Fruit fly (Drosophila melanogaster) whole organism, prepupa: ENCODE results near the gene CG9222.

Experiments
- Blimp-1 ChIP-seq: fragments of 200-800 bp; sonication (Bioruptor generic); optimal IDR thresholded peaks from 3 replicates; lab custom pipeline; 2017; ENCODE audit warnings: missing biosample characterization, missing genetic modification characterization, mild to moderate bottlenecking, moderate library complexity, missing genetic modification reagents
- CG10669 ChIP-seq: fragments of 200-800 bp; sonication (Bioruptor generic); optimal IDR thresholded peaks from 3 replicates; lab custom pipeline; 2018; ENCODE audit warnings: missing biosample characterization, mild to moderate bottlenecking, missing genetic modification characterization, moderate library complexity
- CG11294 ChIP-seq: fragments of 200-800 bp; sonication (Bioruptor generic); IDR thresholded peaks from 2 replicates; pipeline ENCODE4 v1.3.6; 2022; ENCODE audit warnings: missing biosample characterization, missing genetic modification characterization
- CG11762 ChIP-seq: fragments of 200-800 bp; sonication (Bioruptor generic); optimal IDR thresholded peaks from 3 replicates; lab custom pipeline; 2016; ENCODE audit warnings: missing biosample characterization, missing genetic modification characterization; ENCODE audit not compliant: insufficient read depth
- CG11902 ChIP-seq: fragments of 200-800 bp; sonication (Bioruptor generic); optimal IDR thresholded peaks from 3 replicates; lab custom pipeline; 2016; ENCODE audit warnings: missing biosample characterization, missing genetic modification characterization
- CG1621 ChIP-seq: fragments of 200-800 bp; sonication (Bioruptor generic); optimal IDR thresholded peaks from 3 replicates; lab custom pipeline; 2018; ENCODE audit warnings: missing biosample characterization, mild to moderate bottlenecking, missing genetic modification characterization
- CG16779 ChIP-seq: fragments of 200-800 bp; sonication (Bioruptor generic); optimal IDR thresholded peaks from 3 replicates; lab custom pipeline; 2017; ENCODE audit warnings: missing biosample characterization, mild to moderate bottlenecking, missing genetic modification characterization
- CG3032 ChIP-seq: fragments of 200-800 bp; optimal IDR thresholded peaks from 2 replicates; lab custom pipeline; 2019; ENCODE audit warnings: missing biosample characterization, mild to moderate bottlenecking, missing genetic modification characterization, moderate library complexity
- CG31627 ChIP-seq: fragments of 200-800 bp; sonication (Bioruptor generic); optimal IDR thresholded peaks from 3 replicates; lab custom pipeline; 2016; ENCODE audit warnings: missing biosample characterization, missing genetic modification characterization
- CG34406 ChIP-seq: fragments of 200-800 bp; sonication (Bioruptor generic); optimal IDR thresholded peaks from 3 replicates; lab custom pipeline; 2016; ENCODE audit warnings: missing biosample characterization, missing genetic modification characterization
- CG3919 ChIP-seq: fragments of 200-800 bp; sonication (Bioruptor generic); optimal IDR thresholded peaks from 3 replicates; lab custom pipeline; 2016; ENCODE audit warnings: missing biosample characterization, missing genetic modification characterization
- CG4318 ChIP-seq: fragments of 200-800 bp; sonication (Bioruptor generic); optimal IDR thresholded peaks from 3 replicates; lab custom pipeline; 2017; ENCODE audit warnings: missing biosample characterization, mild to moderate bottlenecking, missing genetic modification characterization
- CG6792 ChIP-seq: fragments of 200-800 bp; sonication (Bioruptor generic); optimal IDR thresholded peaks from 3 replicates; lab custom pipeline; 2016; ENCODE audit warnings: missing biosample characterization, missing genetic modification characterization
- CG6808 ChIP-seq: fragments of 200-800 bp; sonication (Bioruptor generic); optimal IDR thresholded peaks from 3 replicates; lab custom pipeline; 2017; ENCODE audit warnings: missing biosample characterization, missing genetic modification characterization, mild to moderate bottlenecking, moderate library complexity, missing genetic modification reagents
- CG7368 ChIP-seq: fragments of 200-800 bp; sonication (Bioruptor generic); optimal IDR thresholded peaks from 3 replicates; lab custom pipeline; 2016; ENCODE audit warnings: missing biosample characterization, missing genetic modification characterization
- CG8119 ChIP-seq: fragments of 200-800 bp; sonication (Bioruptor generic); IDR thresholded peaks from 3 replicates; pipeline ENCODE4 v1.3.6; 2022; ENCODE audit warnings: missing biosample characterization, missing genetic modification characterization
- CG8319 ChIP-seq: fragments of 200-800 bp; sonication (Bioruptor generic); optimal IDR thresholded peaks from 3 replicates; lab custom pipeline; 2016; ENCODE audit warnings: missing biosample characterization, missing genetic modification characterization
- CG8632 ChIP-seq: fragments of 200-800 bp; sonication (Bioruptor generic); optimal IDR thresholded peaks from 3 replicates; lab custom pipeline; 2016; ENCODE audit warnings: missing biosample characterization, missing genetic modification characterization
- CG9139 ChIP-seq: fragments of 200-800 bp; sonication (Bioruptor generic); optimal IDR thresholded peaks from 3 replicates; lab custom pipeline; 2017; ENCODE audit warnings: missing biosample characterization, mild to moderate bottlenecking, missing genetic modification characterization
- Eip78C ChIP-seq: fragments of 200-800 bp; sonication (Bioruptor generic); peaks from one replicate; lab custom pipeline; 2016; ENCODE audit warnings: missing biosample characterization, missing genetic modification characterization
- Ets21C ChIP-seq: fragments of 200-800 bp; sonication (Bioruptor generic); optimal IDR thresholded peaks from 3 replicates; lab custom pipeline; 2016; ENCODE audit warnings: missing biosample characterization, missing genetic modification characterization
- Ets96B ChIP-seq: fragments of 200-800 bp; optimal IDR thresholded peaks from 2 replicates; lab custom pipeline; 2019; ENCODE audit warnings: missing biosample characterization, mild to moderate bottlenecking, missing genetic modification characterization, moderate library complexity
- Gug ChIP-seq: fragments of 200-800 bp; sonication (Bioruptor generic); IDR thresholded peaks from 2 replicates; pipeline ENCODE4 v1.3.6; 2022; ENCODE audit warnings: missing biosample characterization, missing genetic modification characterization
- Hr38 ChIP-seq: sonication (Bioruptor generic); optimal IDR thresholded peaks from 2 replicates; lab custom pipeline; 2016; ENCODE audit warnings: missing biosample characterization, missing genetic modification characterization
- Hr39 ChIP-seq: fragments of 200-800 bp; sonication (Bioruptor generic); optimal IDR thresholded peaks from 2 replicates; lab custom pipeline; 2016; ENCODE audit warnings: missing biosample characterization, missing genetic modification characterization
- OdsH ChIP-seq: fragments of 200-800 bp; sonication (Bioruptor generic); optimal IDR thresholded peaks from 3 replicates; lab custom pipeline; 2016; ENCODE audit warnings: missing biosample characterization, missing genetic modification characterization
- Sox102F ChIP-seq: fragments of 200-800 bp; sonication (Bioruptor generic); optimal IDR thresholded peaks from 2 replicates; lab custom pipeline; 2016; ENCODE audit warnings: missing biosample characterization, mild to moderate bottlenecking, missing genetic modification characterization
- Sox14 ChIP-seq: fragments of 200-800 bp; sonication (Bioruptor generic); optimal IDR thresholded peaks from 3 replicates; lab custom pipeline; 2016; ENCODE audit warnings: missing biosample characterization, missing genetic modification characterization
- Sox15 ChIP-seq: fragments of 200-800 bp; sonication (Bioruptor generic); optimal IDR thresholded peaks from 3 replicates; lab custom pipeline; 2016; ENCODE audit warnings: missing biosample characterization, missing genetic modification characterization
- achi ChIP-seq: fragments of 200-800 bp; sonication (Bioruptor generic); optimal IDR thresholded peaks from 3 replicates; lab custom pipeline; 2016; ENCODE audit warnings: missing biosample characterization, missing genetic modification characterization
- acj6 ChIP-seq: fragments of 200-800 bp; sonication (Bioruptor generic); optimal IDR thresholded peaks from 3 replicates; lab custom pipeline; 2016; ENCODE audit warnings: missing biosample characterization, missing genetic modification characterization
- cyc ChIP-seq: fragments of 200-800 bp; sonication (Bioruptor generic); optimal IDR thresholded peaks from 3 replicates; lab custom pipeline; 2016; ENCODE audit warnings: missing biosample characterization, missing genetic modification characterization
- dac ChIP-seq: fragments of 200-800 bp; sonication (Bioruptor generic); optimal IDR thresholded peaks from 2 replicates; lab custom pipeline; 2017; ENCODE audit warnings: missing biosample characterization, mild to moderate bottlenecking, missing genetic modification characterization
- eg ChIP-seq: fragments of 200-800 bp; sonication (Bioruptor generic); IDR thresholded peaks from 3 replicates; pipeline ENCODE4 v1.3.6; 2022; ENCODE audit warnings: missing biosample characterization, missing genetic modification characterization
- fd59A ChIP-seq: fragments of 200-800 bp; sonication (Bioruptor generic); optimal IDR thresholded peaks from 2 replicates; lab custom pipeline; 2017; ENCODE audit warnings: missing biosample characterization, mild to moderate bottlenecking, missing genetic modification characterization, missing genetic modification reagents
- fkh ChIP-seq: fragments of 200-800 bp; sonication (Bioruptor generic); optimal IDR thresholded peaks from 3 replicates; lab custom pipeline; 2017; ENCODE audit warnings: missing biosample characterization, mild to moderate bottlenecking, missing genetic modification characterization, moderate library complexity
- lz ChIP-seq: fragments of 200-800 bp; sonication (Bioruptor generic); optimal IDR thresholded peaks from 3 replicates; lab custom pipeline; 2016; ENCODE audit warnings: missing biosample characterization, missing genetic modification characterization
- net ChIP-seq: fragments of 200-800 bp; sonication (Bioruptor generic); optimal IDR thresholded peaks from 3 replicates; lab custom pipeline; 2016; ENCODE audit warnings: missing biosample characterization, missing genetic modification characterization
- pdm3 ChIP-seq: fragments of 200-800 bp; sonication (Bioruptor generic); optimal IDR thresholded peaks from 3 replicates; lab custom pipeline; 2016; ENCODE audit warnings: missing biosample characterization, missing genetic modification characterization
- salr ChIP-seq, 2 experiments: fragments of 200-800 bp; sonication (Bioruptor generic); optimal IDR thresholded peaks; 3 replicates each; lab custom pipeline; 2016 to 2018; ENCODE audit warnings: missing biosample characterization in 2 of 2, missing genetic modification characterization in 2 of 2, mild to moderate bottlenecking in 1 of 2
- spab ChIP-seq: fragments of 200-800 bp; sonication (Bioruptor generic); optimal IDR thresholded peaks from 2 replicates; lab custom pipeline; 2017; ENCODE audit warnings: missing biosample characterization, mild to moderate bottlenecking, missing genetic modification characterization, missing genetic modification reagents
- ss ChIP-seq, 2 experiments: fragments of 200-800 bp; sonication (Bioruptor generic); optimal IDR thresholded peaks; 2 replicates in 1 of 2; 3 replicates in 1 of 2; lab custom pipeline; 2017 to 2018; ENCODE audit warnings: mild to moderate bottlenecking in 2 of 2, missing biosample characterization in 2 of 2, missing genetic modification characterization in 2 of 2, moderate library complexity in 1 of 2
- svp ChIP-seq: fragments of 200-800 bp; sonication (Bioruptor generic); peaks from one replicate; lab custom pipeline; 2016; ENCODE audit warnings: missing biosample characterization, missing genetic modification characterization
- topi ChIP-seq: fragments of 200-800 bp; sonication (Bioruptor generic); optimal IDR thresholded peaks from 3 replicates; lab custom pipeline; 2016; ENCODE audit warnings: missing biosample characterization, missing genetic modification characterization

CG9222 gene

dm6 chr2L:6109313-6109847 is 21.4 kb upstream of the CG9222 start:
- TF ChIP-seq CG34406 (GFP tag; lab: Kevin White, UChicago) (no peak), svp (GFP tag; lab: Kevin White, UChicago) (peak; percentile 2)

DNA sequence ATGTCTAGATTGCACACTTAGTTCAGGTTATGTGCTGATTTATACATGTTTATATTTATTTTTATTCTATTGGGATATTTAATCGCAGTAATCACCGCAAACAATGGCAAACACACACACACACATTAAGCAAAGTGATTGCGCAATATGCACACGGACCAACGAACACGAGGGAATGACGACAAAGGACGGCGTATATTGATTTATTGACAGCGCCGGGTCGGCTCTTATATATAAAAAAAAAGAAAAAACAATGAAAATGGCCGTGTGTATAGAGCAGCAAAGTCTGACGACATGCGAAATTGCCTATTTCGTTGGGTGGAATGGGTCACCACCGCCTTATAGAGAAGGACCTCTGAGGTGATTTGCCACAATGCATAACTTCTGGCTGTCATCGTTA is 20.0 kb upstream of the CG9222 start:
- TF ChIP-seq svp (GFP tag; lab: Kevin White, UChicago), result peak; percentile 28
- no peak for TF ChIP-seq lz (GFP tag; lab: Kevin White, UChicago)

DNA sequence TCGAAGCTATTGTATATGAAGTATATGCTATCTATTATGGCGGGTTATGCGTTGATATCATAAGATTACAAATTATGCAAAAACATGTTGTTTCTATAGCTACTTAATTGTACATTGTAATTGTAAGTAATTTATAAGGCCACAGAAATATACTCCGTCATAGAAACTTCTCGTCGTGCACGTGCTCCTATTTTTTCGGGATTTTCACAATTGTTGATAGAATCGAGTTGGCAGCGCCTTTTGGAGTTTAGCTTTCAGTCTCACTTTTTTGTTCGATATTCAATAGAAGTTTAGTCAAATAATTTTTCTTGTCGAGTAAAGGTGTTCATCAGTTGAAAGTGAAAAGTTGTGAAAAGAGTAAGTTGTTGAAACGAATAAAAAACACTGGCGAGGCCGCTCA is 12.6 kb upstream of the CG9222 start, which contains the start of gene CG31642:
TSS of gene CG31642 (plus strand) at position 301 of the 400 bp plus-strand sequence.
- TF ChIP-seq achi (GFP tag; lab: Kevin White, UChicago), result no peak
- TF ChIP-seq salr (GFP tag; optimal IDR thresholded peaks at IDR 0.05; lab: Kevin White, UChicago), result no peak
- no peak for TF ChIP-seq Blimp-1 (GFP tag; lab: Kevin White, UChicago)
- TF ChIP-seq CG6808, result no peak
- no peak for TF ChIP-seq Sox14 (GFP tag; lab: Kevin White, UChicago)
- TF ChIP-seq Gug (GFP tag; lab: Robert Waterston, UW), result no peak
- no peak for TF ChIP-seq dac (GFP tag; lab: Kevin White, UChicago)
- no peak for TF ChIP-seq pdm3 (GFP tag; lab: Kevin White, UChicago)
- TF ChIP-seq CG1621 (tag; lab: Kevin White, UChicago), result no peak
- TF ChIP-seq CG6792 (GFP tag; lab: Kevin White, UChicago), result no peak
- no peak for TF ChIP-seq OdsH (GFP tag; lab: Kevin White, UChicago)
- no peak for TF ChIP-seq fkh (GFP tag; lab: Kevin White, UChicago)
- no peak for TF ChIP-seq eg (GFP tag; lab: Robert Waterston, UW)
- no peak for TF ChIP-seq CG16779 (tag; lab: Kevin White, UChicago)
- no peak for TF ChIP-seq Hr39 (GFP tag; lab: Kevin White, UChicago)
- TF ChIP-seq Sox15 (GFP tag; lab: Kevin White, UChicago), result no peak
- TF ChIP-seq CG8632 (GFP tag; lab: Kevin White, UChicago), result no peak

DNA sequence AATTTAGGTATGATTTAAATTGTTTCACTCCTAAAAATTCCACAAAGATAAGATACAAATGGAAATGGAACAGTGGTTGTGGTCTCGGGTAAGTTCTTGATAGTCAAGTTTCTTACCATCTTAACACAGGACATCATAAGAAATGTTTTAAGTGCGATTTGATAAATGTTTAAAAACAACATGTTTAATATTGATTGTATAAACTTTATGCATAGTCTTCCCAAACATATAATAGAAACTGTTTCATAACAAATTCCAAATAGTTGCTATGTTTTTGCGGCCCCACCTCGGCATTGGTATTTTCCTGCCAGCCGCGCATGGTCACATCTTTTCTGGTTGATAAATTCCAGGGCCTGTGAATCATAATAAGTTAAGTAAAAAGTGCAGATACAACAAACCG is 6.0 kb upstream of the CG9222 start, which contains the start of gene Arpc4:
TSS of gene Arpc4 (plus strand) at position 318 of the 400 bp plus-strand sequence.
- TF ChIP-seq OdsH (GFP tag; lab: Kevin White, UChicago) (no peak), Sox14 (GFP tag; lab: Kevin White, UChicago) (peak; percentile 67), acj6 (GFP tag; lab: Kevin White, UChicago) (peak; percentile 40), CG10669 (no peak), CG6808 (no peak), CG6792 (GFP tag; lab: Kevin White, UChicago) (peak; percentile 42), CG11762 (GFP tag; lab: Kevin White, UChicago) (no peak), ss (GFP tag; optimal IDR thresholded peaks at IDR 0.05; lab: Kevin White, UChicago) (no peak), CG1621 (tag; lab: Kevin White, UChicago) (no peak), topi (GFP tag; lab: Kevin White, UChicago) (peak; percentile 46), CG11902 (GFP tag; lab: Kevin White, UChicago) (no peak), Ets96B (tag; lab: Kevin White, UChicago) (peak; percentile 25), CG16779 (tag; lab: Kevin White, UChicago) (no peak), CG31627 (GFP tag; lab: Kevin White, UChicago) (peak; percentile 64), Gug (GFP tag; lab: Robert Waterston, UW) (no peak), CG3919 (GFP tag; lab: Kevin White, UChicago) (no peak), net (GFP tag; lab: Kevin White, UChicago) (no peak), fd59A (GFP tag; lab: Kevin White, UChicago) (no peak), spab (GFP tag; lab: Kevin White, UChicago) (no peak), achi (GFP tag; lab: Kevin White, UChicago) (no peak), Eip78C (peak; percentile 82), CG3032 (tag; lab: Kevin White, UChicago) (peak; percentile 57), CG7368 (GFP tag; lab: Kevin White, UChicago) (no peak), CG8632 (GFP tag; lab: Kevin White, UChicago) (no peak), Sox102F (GFP tag; lab: Kevin White, UChicago) (no peak), CG11294 (GFP tag; lab: Robert Waterston, UW) (no peak), pdm3 (GFP tag; lab: Kevin White, UChicago) (peak; percentile 73), CG8119 (GFP tag; lab: Robert Waterston, UW) (0 out of 3 replicates have a peak, but pooled peaks have one; percentile 27), CG4318 (no peak), cyc (GFP tag; lab: Kevin White, UChicago) (peak; percentile 48), CG8319 (GFP tag; lab: Kevin White, UChicago) (no peak), Hr38 (GFP tag; lab: Kevin White, UChicago) (no peak), CG9139 (no peak), Ets21C (peak; percentile 46)
